Fruit fly (Drosophila melanogaster) whole organism, prepupa: ENCODE data around the gene CG2698.
"Not testable (repeated sequence)": the region's sequence is repeated elsewhere in the genome, so short reads cannot be mapped to it uniquely, and the experiment has no call there.

Experiments used
- CG16779 ChIP-seq: fragments of 200-800 bp; sonication (Bioruptor generic); optimal IDR thresholded peaks from 3 replicates; lab custom pipeline; 2017; ENCODE audit warnings: missing biosample characterization, mild to moderate bottlenecking, missing genetic modification characterization
- CG31627 ChIP-seq: fragments of 200-800 bp; sonication (Bioruptor generic); optimal IDR thresholded peaks from 3 replicates; lab custom pipeline; 2016; ENCODE audit warnings: missing biosample characterization, missing genetic modification characterization
- CG4318 ChIP-seq: fragments of 200-800 bp; sonication (Bioruptor generic); optimal IDR thresholded peaks from 3 replicates; lab custom pipeline; 2017; ENCODE audit warnings: missing biosample characterization, mild to moderate bottlenecking, missing genetic modification characterization
- CG6808 ChIP-seq: fragments of 200-800 bp; sonication (Bioruptor generic); optimal IDR thresholded peaks from 3 replicates; lab custom pipeline; 2017; ENCODE audit warnings: missing biosample characterization, missing genetic modification characterization, mild to moderate bottlenecking, moderate library complexity, missing genetic modification reagents
- CG8119 ChIP-seq: fragments of 200-800 bp; sonication (Bioruptor generic); IDR thresholded peaks from 3 replicates; pipeline ENCODE4 v1.3.6; 2022; ENCODE audit warnings: missing biosample characterization, missing genetic modification characterization
- Hr38 ChIP-seq: sonication (Bioruptor generic); optimal IDR thresholded peaks from 2 replicates; lab custom pipeline; 2016; ENCODE audit warnings: missing biosample characterization, missing genetic modification characterization
- Lpt ChIP-seq: fragments of 200-800 bp; sonication (Bioruptor generic); optimal IDR thresholded peaks from 3 replicates; lab custom pipeline; 2016; ENCODE audit warnings: missing biosample characterization, missing genetic modification characterization
- salr ChIP-seq, 2 experiments: fragments of 200-800 bp; sonication (Bioruptor generic); optimal IDR thresholded peaks; 3 replicates each; lab custom pipeline; 2016 to 2018; ENCODE audit warnings: missing biosample characterization in 2 of 2, missing genetic modification characterization in 2 of 2, mild to moderate bottlenecking in 1 of 2
- topi ChIP-seq: fragments of 200-800 bp; sonication (Bioruptor generic); optimal IDR thresholded peaks from 3 replicates; lab custom pipeline; 2016; ENCODE audit warnings: missing biosample characterization, missing genetic modification characterization

DNA sequence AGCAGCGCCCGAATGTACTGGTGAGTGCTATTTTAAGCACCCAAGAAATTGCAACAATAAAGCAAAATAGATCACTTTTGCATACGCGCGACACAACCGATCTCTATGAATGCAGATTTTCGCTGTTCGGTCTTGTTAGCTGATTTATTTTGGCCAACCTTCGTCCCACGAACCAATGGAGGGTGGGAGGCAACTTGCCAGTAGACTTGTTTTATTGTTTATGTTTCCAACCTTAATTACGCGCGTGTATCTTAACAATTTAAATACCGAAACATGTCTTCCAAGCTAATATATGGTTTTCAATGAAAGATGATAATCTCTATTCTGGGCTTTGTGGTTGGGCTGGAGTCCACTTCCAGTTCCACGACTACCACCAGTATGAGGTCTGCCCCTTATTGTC lies 47.5 kb downstream of the CG2698 start, which contains the start of gene CG43618:
- not testable (repeated sequence) for TF ChIP-seq CG6808 (GFP tag; lab: Kevin White, UChicago); salr (GFP tag; optimal IDR thresholded peaks at IDR 0.05; lab: Kevin White, UChicago); Hr38 (GFP tag; lab: Kevin White, UChicago); CG4318 (GFP tag; lab: Kevin White, UChicago); CG31627 (GFP tag; lab: Kevin White, UChicago); topi (GFP tag; lab: Kevin White, UChicago); CG16779 (tag; lab: Kevin White, UChicago); CG8119 (GFP tag; lab: Robert Waterston, UW); Lpt
